Worm (Caenorhabditis elegans) whole organism, L4 larva: ENCODE measurements around the gene D2021.4.

ENCODE experiments used
- F37D6.2 ChIP-seq: sonication (generic microtip); optimal IDR thresholded peaks from 2 replicates; lab custom pipeline; 2016; ENCODE audit warnings: mild to moderate bottlenecking, missing genetic modification characterization, missing compliant biosample characterization
- F49E8.2 ChIP-seq: sonication (generic microtip); optimal IDR thresholded peaks from 2 replicates; lab custom pipeline; 2016; ENCODE audit warnings: missing compliant biosample characterization, mild to moderate bottlenecking, missing genetic modification characterization, borderline replicate concordance
- Y5F2A.4 ChIP-seq: fragments of 200-800 bp; sonication (Bioruptor generic); optimal IDR thresholded peaks from 2 replicates; lab custom pipeline; 2018; ENCODE audit warnings: mild to moderate bottlenecking, missing genetic modification characterization, missing compliant biosample characterization
- ZK546.5 ChIP-seq, 2 experiments: sonication (generic microtip); optimal IDR thresholded peaks; 2 replicates each; lab custom pipeline; 2017; ENCODE audit warnings: missing biosample characterization in 2 of 2, missing genetic modification characterization in 2 of 2
- arid-1 ChIP-seq: fragments of 200-800 bp; sonication (Bioruptor generic); conservative IDR thresholded peaks from 2 replicates; pipeline ENCODE4 v1.3.6; 2022; ENCODE audit warnings: missing genetic modification reagents, missing genetic modification characterization, missing compliant biosample characterization
- ceh-20 ChIP-seq: fragments of 200-800 bp; sonication (Bioruptor generic); IDR thresholded peaks from 2 replicates; pipeline ENCODE4 v1.3.6; 2022; ENCODE audit warnings: missing genetic modification reagents, missing genetic modification characterization, missing compliant biosample characterization
- ceh-32 ChIP-seq: sonication (generic microtip); optimal IDR thresholded peaks from 2 replicates; lab custom pipeline; 2016; ENCODE audit warnings: mild to moderate bottlenecking, missing genetic modification characterization, missing compliant biosample characterization; ENCODE audit not compliant: poor library complexity
- ceh-62 ChIP-seq: sonication (generic microtip); optimal IDR thresholded peaks from 2 replicates; lab custom pipeline; 2017; ENCODE audit warnings: missing biosample characterization, missing genetic modification characterization
- ces-1 ChIP-seq: fragments of 150-350 bp; sonication (generic microtip); optimal IDR thresholded peaks from 4 replicates; lab custom pipeline; 2014; ENCODE audit warnings: missing biosample characterization, missing genetic modification reagents, missing genetic modification characterization
- cey-2 ChIP-seq: sonication (generic microtip); optimal IDR thresholded peaks from 3 replicates; lab custom pipeline; 2017; ENCODE audit warnings: missing genetic modification characterization, mild to moderate bottlenecking, missing compliant biosample characterization, antibody characterized with exemption, borderline replicate concordance; ENCODE audit not compliant: insufficient read depth
- daf-12 ChIP-seq: fragments of 150-350 bp; optimal IDR thresholded peaks from 2 replicates; lab custom pipeline; 2014; ENCODE audit warnings: missing biosample characterization, missing genetic modification reagents, missing genetic modification characterization
- dmd-8 ChIP-seq: fragments of 200-800 bp; sonication (Bioruptor generic); IDR thresholded peaks from 2 replicates; pipeline ENCODE4 v1.3.6; 2022; ENCODE audit warnings: missing genetic modification characterization, missing compliant biosample characterization
- duxl-1 ChIP-seq: sonication (generic microtip); optimal IDR thresholded peaks from 2 replicates; lab custom pipeline; 2016; ENCODE audit warnings: mild to moderate bottlenecking, missing genetic modification characterization, moderate library complexity, missing compliant biosample characterization; ENCODE audit not compliant: poor library complexity
- dve-1 ChIP-seq: sonication (generic microtip); optimal IDR thresholded peaks from 2 replicates; lab custom pipeline; 2017; ENCODE audit warnings: antibody characterized with exemption, mild to moderate bottlenecking, missing genetic modification characterization, missing compliant biosample characterization; ENCODE audit not compliant: insufficient read depth
- gei-8 ChIP-seq: fragments of 200-800 bp; sonication (Bioruptor generic); optimal IDR thresholded peaks from 2 replicates; lab custom pipeline; 2018; ENCODE audit warnings: mild to moderate bottlenecking, missing genetic modification characterization, missing compliant biosample characterization
- hif-1 ChIP-seq, 2 experiments: sonication (generic microtip); optimal IDR thresholded peaks; 2 replicates each; lab custom pipeline; 2016 to 2017; ENCODE audit warnings: missing compliant biosample characterization in 2 of 2, missing genetic modification characterization in 2 of 2, missing genetic modification reagents in 2 of 2, missing genotype in 2 of 2, mild to moderate bottlenecking in 1 of 2
- hlh-11 ChIP-seq: fragments of 200-800 bp; sonication (Bioruptor generic); optimal IDR thresholded peaks from 2 replicates; lab custom pipeline; 2018; ENCODE audit warnings: mild to moderate bottlenecking, missing genetic modification characterization, missing compliant biosample characterization
- jun-1 ChIP-seq: fragments of 150-350 bp; optimal IDR thresholded peaks from 2 replicates; lab custom pipeline; 2014; ENCODE audit warnings: missing biosample characterization, missing genetic modification reagents, missing genetic modification characterization
- lim-7 ChIP-seq: fragments of 200-800 bp; sonication (Bioruptor generic); IDR thresholded peaks from 2 replicates; pipeline ENCODE4 v1.3.6; 2022; ENCODE audit warnings: missing genetic modification characterization, missing compliant biosample characterization
- lin-1 ChIP-seq: fragments of 200-800 bp; sonication (Bioruptor generic); IDR thresholded peaks from 2 replicates; pipeline ENCODE4 v1.3.6; 2022; ENCODE audit warnings: missing genetic modification reagents, missing genetic modification characterization, missing compliant biosample characterization
- lin-29 ChIP-seq: fragments of 200-800 bp; sonication (Bioruptor generic); IDR thresholded peaks from 2 replicates; pipeline ENCODE4 v1.3.6; 2022; ENCODE audit warnings: missing genetic modification reagents, missing genetic modification characterization, missing compliant biosample characterization
- madf-5 ChIP-seq, 2 experiments: fragments of 200-800 bp; sonication (Bioruptor generic); IDR thresholded peaks; 2 replicates each; pipeline ENCODE4 v1.3.6; 2022; ENCODE audit warnings: missing compliant biosample characterization in 2 of 2, missing genetic modification characterization in 2 of 2
- mxl-3 ChIP-seq: fragments of 200-800 bp; sonication (Bioruptor generic); optimal IDR thresholded peaks from 2 replicates; lab custom pipeline; 2018; ENCODE audit warnings: mild to moderate bottlenecking, missing genetic modification characterization, missing compliant biosample characterization
- nhr-10 ChIP-seq: fragments of 150-350 bp; optimal IDR thresholded peaks from 2 replicates; lab custom pipeline; 2014; ENCODE audit warnings: missing biosample characterization, missing genetic modification characterization
- nhr-237 ChIP-seq: sonication (generic microtip); optimal IDR thresholded peaks from 2 replicates; lab custom pipeline; 2017; ENCODE audit warnings: missing biosample characterization, missing genetic modification characterization
- nhr-48 ChIP-seq: sonication (generic microtip); optimal IDR thresholded peaks from 2 replicates; lab custom pipeline; 2016; ENCODE audit warnings: mild to moderate bottlenecking, missing genetic modification characterization, missing compliant biosample characterization
- nhr-6 ChIP-seq: fragments of 150-350 bp; optimal IDR thresholded peaks from 2 replicates; lab custom pipeline; 2014; ENCODE audit warnings: missing biosample characterization, missing genetic modification characterization
- nhr-76 ChIP-seq: fragments of 150-350 bp; optimal IDR thresholded peaks from 2 replicates; lab custom pipeline; 2014; ENCODE audit warnings: missing biosample characterization, missing genetic modification characterization
- pqm-1 ChIP-seq: sonication (generic microtip); optimal IDR thresholded peaks from 2 replicates; lab custom pipeline; 2017; ENCODE audit warnings: missing biosample characterization, missing genetic modification characterization
- rbr-2 ChIP-seq: sonication (generic microtip); optimal IDR thresholded peaks from 2 replicates; lab custom pipeline; 2016; ENCODE audit warnings: missing genotype, missing genetic modification characterization, missing compliant biosample characterization
- saeg-2 ChIP-seq: fragments of 200-800 bp; sonication (Bioruptor generic); IDR thresholded peaks from 2 replicates; pipeline ENCODE4 v1.3.6; 2022; ENCODE audit warnings: missing genetic modification reagents, missing genetic modification characterization, missing compliant biosample characterization
- set-16 ChIP-seq: fragments of 200-800 bp; sonication (Bioruptor generic); IDR thresholded peaks from 2 replicates; pipeline ENCODE4 v1.3.6; 2022; ENCODE audit warnings: missing genetic modification reagents, missing genetic modification characterization, missing compliant biosample characterization
- tra-1 ChIP-seq: fragments of 200-800 bp; sonication (Bioruptor generic); IDR thresholded peaks from 2 replicates; pipeline ENCODE4 v1.3.6; 2022; ENCODE audit warnings: missing genetic modification reagents, missing genetic modification characterization, missing compliant biosample characterization
- unc-130 ChIP-seq: sonication (generic microtip); optimal IDR thresholded peaks from 2 replicates; lab custom pipeline; 2016; ENCODE audit warnings: missing genetic modification reagents, missing genetic modification characterization, missing compliant biosample characterization
- unc-39 ChIP-seq: sonication (generic microtip); optimal IDR thresholded peaks from 2 replicates; lab custom pipeline; 2017; ENCODE audit warnings: missing biosample characterization, missing genetic modification characterization
- zag-1 ChIP-seq: fragments of 150-350 bp; optimal IDR thresholded peaks from 2 replicates; lab custom pipeline; 2014; ENCODE audit warnings: missing biosample characterization, missing genetic modification characterization
- zfp-3 ChIP-seq: fragments of 200-800 bp; sonication (Bioruptor generic); conservative IDR thresholded peaks from 2 replicates; pipeline ENCODE4 v1.3.6; 2022; ENCODE audit warnings: missing genetic modification reagents, missing genetic modification characterization, missing compliant biosample characterization
- ztf-11 ChIP-seq: fragments of 150-350 bp; optimal IDR thresholded peaks from 2 replicates; lab custom pipeline; 2014; ENCODE audit warnings: missing biosample characterization, missing genetic modification characterization

D2021.4 gene

ce11 chrX:8527950-8528349 is 20.9 kb downstream of the D2021.4 start, which contains the start of gene flp-5:
Gene flp-5, plus strand, starts transcription at chrX:8528250.
- TF ChIP-seq nhr-76 (tag; lab: Kevin White, UChicago) (no peak), zag-1 (tag; lab: Kevin White, UChicago) (no peak), ztf-11 (tag; lab: Kevin White, UChicago) (no peak), nhr-10 (tag; lab: Kevin White, UChicago) (no peak)

- TF ChIP-seq ZK546.5 (tag; optimal IDR thresholded peaks at IDR 0.05; lab: Kevin White, UChicago) (no peak), lin-1 (GFP tag; lab: Robert Waterston, UW) (no peak), F49E8.2 (tag; lab: Kevin White, UChicago) (no peak), rbr-2 (tag; lab: Kevin White, UChicago) (no peak), tra-1 (no peak), jun-1 (tag; lab: Kevin White, UChicago) (no peak), lin-29 (GFP tag; lab: Robert Waterston, UW) (no peak), gei-8 (GFP tag; lab: Kevin White, UChicago) (no peak), zag-1 (tag; lab: Kevin White, UChicago) (no peak), lim-7 (GFP tag; lab: Robert Waterston, UW) (no peak), mxl-3 (GFP tag; lab: Kevin White, UChicago) (no peak), Y5F2A.4 (GFP tag; lab: Kevin White, UChicago) (no peak), saeg-2 (GFP tag; lab: Robert Waterston, UW) (no peak), dmd-8 (GFP tag; lab: Robert Waterston, UW) (no peak), nhr-10 (tag; lab: Kevin White, UChicago) (no peak), cey-2 (tag; lab: Kevin White, UChicago) (no peak), dve-1 (tag; lab: Kevin White, UChicago) (no peak)
- TF ChIP-seq, all 104 proteins: peak for 0
These were observed 25.9 kb downstream of the D2021.4 start for ce11 chrX:8523000-8523399.

- TF ChIP-seq ces-1 (GFP tag; lab: Kevin White, UChicago) = no peak
- TF ChIP-seq nhr-237 (tag; lab: Kevin White, UChicago) = no peak
- no peak for TF ChIP-seq duxl-1 (tag; lab: Kevin White, UChicago)
- no peak for TF ChIP-seq dve-1 (tag; lab: Kevin White, UChicago)
- TF ChIP-seq ceh-20 (GFP tag; lab: Robert Waterston, UW) = no peak
- no peak for TF ChIP-seq F37D6.2
- no peak for TF ChIP-seq daf-12
- no peak for TF ChIP-seq arid-1
- TF ChIP-seq, all 104 proteins: peak for 0
These were observed 27.3 kb downstream of the D2021.4 start, which contains the start of gene C03G5.14 for ce11 chrX:8521614-8522013. Gene C03G5.14, plus strand, starts transcription at chrX:8521914.

DNA sequence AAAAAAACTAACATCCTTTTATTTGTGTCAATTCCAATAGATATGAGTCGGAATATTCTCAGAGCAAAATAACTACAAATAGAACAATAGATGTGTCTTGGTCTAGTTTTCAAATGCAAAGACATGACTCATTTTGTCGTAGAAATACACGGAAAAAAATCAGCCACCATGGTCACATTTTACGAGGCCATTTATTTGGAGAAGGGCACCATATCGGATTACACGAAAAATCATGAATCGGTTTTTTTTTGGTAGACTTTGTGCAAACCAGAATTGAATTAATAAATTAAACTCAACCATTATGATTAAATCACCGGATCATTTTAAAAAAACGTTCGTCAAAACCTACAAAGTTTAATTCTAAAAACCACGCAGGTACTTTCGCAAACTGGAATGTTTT is 28.5 kb downstream of the D2021.4 start, which contains the start of gene H03E18.2:
TSS of gene H03E18.2 (minus strand) at position 101 of the 400 bp plus-strand sequence.
- TF ChIP-seq nhr-48 (tag; lab: Kevin White, UChicago) (no peak), unc-130 (no peak), hif-1 (tag; optimal IDR thresholded peaks at IDR 0.05; lab: Kevin White, UChicago) (no peak), madf-5 (GFP tag; IDR thresholded peaks at IDR 0.05; lab: Robert Waterston, UW) (no peak), zag-1 (tag; lab: Kevin White, UChicago) (no peak), zfp-3 (GFP tag; lab: Robert Waterston, UW) (no peak), nhr-6 (no peak), pqm-1 (no peak), mxl-3 (GFP tag; lab: Kevin White, UChicago) (no peak), dmd-8 (GFP tag; lab: Robert Waterston, UW) (no peak), ceh-32 (no peak), ceh-62 (tag; lab: Kevin White, UChicago) (no peak), unc-39 (no peak), hlh-11 (tag; lab: Kevin White, UChicago) (no peak), set-16 (no peak)
